Worm (Caenorhabditis elegans): ENCODE measurements around the gene F41G3.10.
A peak's percentile ranks its signal among the peaks of the same experiment; 100 is the strongest.

Gene F41G3.10

ce11 chrII:6741428-6741827, 7.9 kb downstream of the F41G3.10 start, which contains the start of gene exos-8:
exos-8 (plus strand) TSS chrII:6741691.
- peak; percentile 18 for TF ChIP-seq hnd-1 (tag; optimal IDR thresholded peaks at IDR 0.05)
- no peak for TF ChIP-seq tbx-11 (GFP tag; IDR thresholded peaks at IDR 0.05)
- no peak; the same call in 1 of the 2 replicates for TF ChIP-seq scrt-1 (GFP tag; IDR thresholded peaks at IDR 0.05)
- TF ChIP-seq pes-1 (GFP tag; IDR thresholded peaks at IDR 0.05) = no peak; the same call in 1 of the 2 replicates
- no peak for TF ChIP-seq aly-1 (tag; optimal IDR thresholded peaks at IDR 0.05)
- peak; percentile 24 for TF ChIP-seq F13C5.2 (tag; optimal IDR thresholded peaks at IDR 0.05)
- TF ChIP-seq hmg-4 (GFP tag; optimal IDR thresholded peaks at IDR 0.05) = no peak
- TF ChIP-seq ceh-13 (GFP tag; optimal IDR thresholded peaks at IDR 0.05) = peak; percentile 14
- peak; percentile 62 for TF ChIP-seq ets-7 (tag; optimal IDR thresholded peaks at IDR 0.05)
- TF ChIP-seq hmbx-1 (tag; optimal IDR thresholded peaks at IDR 0.05) = no peak
- TF ChIP-seq tbx-37 (GFP tag; conservative IDR thresholded peaks at IDR 0.05) = peak; percentile 45

DNA sequence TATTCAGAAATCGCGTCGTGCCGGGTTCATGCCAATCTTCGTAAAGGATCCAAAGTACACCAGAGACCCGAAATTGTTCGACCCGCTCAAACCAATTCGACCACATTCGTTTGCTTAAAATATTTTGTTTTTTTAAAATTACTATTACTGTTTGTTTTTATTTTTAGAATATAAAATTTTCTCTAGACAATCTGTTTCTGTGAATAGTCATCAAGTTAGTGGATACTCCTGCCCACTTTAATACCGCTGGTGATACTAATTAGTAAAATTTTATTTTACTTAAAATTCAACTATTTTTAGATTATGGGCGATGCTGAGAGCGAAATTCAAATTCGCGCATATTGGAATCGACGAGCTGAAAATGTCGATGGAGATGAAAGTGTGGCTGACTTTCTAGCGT, 12.7 kb downstream of the F41G3.10 start, which contains the start of gene T14B4.1:
Gene T14B4.1, plus strand, starts transcription at position 301 of the 400 bp plus-strand sequence.
- no peak for TF ChIP-seq ceh-13 (GFP tag; optimal IDR thresholded peaks at IDR 0.05)
- TF ChIP-seq flt-1 (GFP tag; IDR thresholded peaks at IDR 0.05) = no peak
- no peak for TF ChIP-seq sea-1 (GFP tag; conservative IDR thresholded peaks at IDR 0.05)
- no peak for TF ChIP-seq hnd-1 (tag; optimal IDR thresholded peaks at IDR 0.05)
- no peak for TF ChIP-seq hmg-4 (GFP tag; optimal IDR thresholded peaks at IDR 0.05)
- no peak for TF ChIP-seq ets-7 (tag; optimal IDR thresholded peaks at IDR 0.05)
- no peak for TF ChIP-seq aly-1 (tag; optimal IDR thresholded peaks at IDR 0.05)
- no peak for TF ChIP-seq scrt-1 (GFP tag; IDR thresholded peaks at IDR 0.05)
- TF ChIP-seq F13C5.2 (tag; optimal IDR thresholded peaks at IDR 0.05) = no peak

DNA sequence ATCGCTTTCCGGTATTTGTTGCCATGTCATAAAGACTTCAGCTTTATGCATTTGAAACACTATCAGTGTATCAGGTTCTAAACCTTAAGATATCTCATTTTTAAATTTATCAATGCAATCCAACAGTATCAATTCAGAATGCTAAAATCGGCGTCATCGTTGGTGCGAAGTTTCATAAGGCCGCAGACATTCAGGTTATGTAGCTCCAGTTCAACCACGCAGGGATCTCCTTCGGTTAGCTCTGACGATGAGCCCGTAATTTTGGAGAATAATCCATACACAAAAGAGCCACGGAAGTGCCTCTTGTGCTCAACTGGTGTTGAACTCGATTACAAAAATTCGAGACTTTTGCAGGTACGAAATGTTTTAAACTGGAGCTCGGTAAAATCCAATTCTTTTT, 13.3 kb downstream of the F41G3.10 start, which contains the start of gene mrps-18.C:
Gene mrps-18.C, plus strand, starts transcription at position 138 of the 400 bp plus-strand sequence.
- TF ChIP-seq ceh-36 (tag; optimal IDR thresholded peaks at IDR 0.05) (no peak), hmbx-1 (tag; optimal IDR thresholded peaks at IDR 0.05) (no peak), sea-1 (GFP tag; conservative IDR thresholded peaks at IDR 0.05) (no peak), flt-1 (GFP tag; IDR thresholded peaks at IDR 0.05) (no peak), ceh-13 (GFP tag; optimal IDR thresholded peaks at IDR 0.05) (no peak), aly-1 (tag; optimal IDR thresholded peaks at IDR 0.05) (no peak)

- TF ChIP-seq scrt-1 (GFP tag; IDR thresholded peaks at IDR 0.05) (no peak), F13C5.2 (tag; optimal IDR thresholded peaks at IDR 0.05) (peak; percentile 62), tbx-37 (GFP tag; conservative IDR thresholded peaks at IDR 0.05) (peak; percentile 55; the same call in 1 of the 2 replicates)
Measured at ce11 chrII:6734674-6735073, 14.6 kb downstream of the F41G3.10 start, which contains the start of gene T14B4.3. T14B4.3 (plus strand) TSS chrII:6734937.

ce11 chrII:6733718-6734117, 15.6 kb downstream of the F41G3.10 start, which contains the start of gene T14B4.9:
T14B4.9 (minus strand) TSS chrII:6733818.
- TF ChIP-seq B0310.2 (tag; optimal IDR thresholded peaks at IDR 0.05) (no peak), hnd-1 (tag; optimal IDR thresholded peaks at IDR 0.05) (no peak), flt-1 (GFP tag; IDR thresholded peaks at IDR 0.05) (no peak), tbx-37 (GFP tag; conservative IDR thresholded peaks at IDR 0.05) (no peak), scrt-1 (GFP tag; IDR thresholded peaks at IDR 0.05) (no peak), hmbx-1 (tag; optimal IDR thresholded peaks at IDR 0.05) (no peak), sea-1 (GFP tag; conservative IDR thresholded peaks at IDR 0.05) (no peak), hmg-4 (GFP tag; optimal IDR thresholded peaks at IDR 0.05) (no peak), ets-7 (tag; optimal IDR thresholded peaks at IDR 0.05) (no peak), ceh-36 (tag; optimal IDR thresholded peaks at IDR 0.05) (no peak), F13C5.2 (tag; optimal IDR thresholded peaks at IDR 0.05) (no peak), aly-1 (tag; optimal IDR thresholded peaks at IDR 0.05) (no peak), tbx-11 (GFP tag; IDR thresholded peaks at IDR 0.05) (no peak)

DNA sequence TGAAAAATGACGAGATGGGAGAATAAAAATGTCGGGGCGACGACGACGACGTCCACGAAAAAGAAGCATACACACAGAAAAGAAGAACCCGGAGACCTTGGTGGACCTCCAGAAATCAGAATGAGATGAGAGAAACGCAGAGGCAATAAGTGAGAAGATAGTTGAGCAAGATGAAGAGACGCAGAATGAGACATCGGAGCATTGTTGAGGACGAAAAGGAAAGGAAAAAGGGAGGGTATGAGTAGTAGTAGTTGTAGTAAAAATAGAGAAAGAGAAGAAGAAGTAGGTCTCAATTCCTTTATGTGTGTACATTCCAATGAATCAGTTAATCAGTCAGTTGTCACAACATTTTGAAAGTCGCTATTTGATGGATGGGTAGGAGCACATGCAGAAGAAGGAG, 20.0 kb downstream of the F41G3.10 start, which contains the start of gene T14B4.8:
Gene T14B4.8, minus strand, starts transcription at position 60 of the 400 bp plus-strand sequence.
- no peak for TF ChIP-seq pes-1 (GFP tag; IDR thresholded peaks at IDR 0.05)
- no peak for TF ChIP-seq hmg-4 (GFP tag; optimal IDR thresholded peaks at IDR 0.05)

ce11 chrII:6726814-6727213, 22.5 kb downstream of the F41G3.10 start:
- TF ChIP-seq hmg-4 (GFP tag; optimal IDR thresholded peaks at IDR 0.05) = no peak
- TF ChIP-seq ama-1 (optimal IDR thresholded peaks at IDR 0.05) = no peak
- TF ChIP-seq aly-1 (tag; optimal IDR thresholded peaks at IDR 0.05) = no peak
- no peak for TF ChIP-seq pes-1 (GFP tag; IDR thresholded peaks at IDR 0.05)
- TF ChIP-seq ets-7 (tag; optimal IDR thresholded peaks at IDR 0.05) = no peak
- no peak for TF ChIP-seq ceh-36 (tag; optimal IDR thresholded peaks at IDR 0.05)
- TF ChIP-seq tra-4 (tag; optimal IDR thresholded peaks at IDR 0.05) = no peak
- TF ChIP-seq flt-1 (GFP tag; IDR thresholded peaks at IDR 0.05) = no peak
- no peak for TF ChIP-seq hnd-1 (tag; optimal IDR thresholded peaks at IDR 0.05)
- no peak for TF ChIP-seq sea-1 (GFP tag; conservative IDR thresholded peaks at IDR 0.05)
- no peak for TF ChIP-seq tbx-11 (GFP tag; IDR thresholded peaks at IDR 0.05)
- TF ChIP-seq F13C5.2 (tag; optimal IDR thresholded peaks at IDR 0.05) = no peak
- no peak for TF ChIP-seq tbx-37 (GFP tag; conservative IDR thresholded peaks at IDR 0.05)
- TF ChIP-seq B0310.2 (tag; optimal IDR thresholded peaks at IDR 0.05) = no peak
- TF ChIP-seq scrt-1 (GFP tag; IDR thresholded peaks at IDR 0.05) = no peak

DNA sequence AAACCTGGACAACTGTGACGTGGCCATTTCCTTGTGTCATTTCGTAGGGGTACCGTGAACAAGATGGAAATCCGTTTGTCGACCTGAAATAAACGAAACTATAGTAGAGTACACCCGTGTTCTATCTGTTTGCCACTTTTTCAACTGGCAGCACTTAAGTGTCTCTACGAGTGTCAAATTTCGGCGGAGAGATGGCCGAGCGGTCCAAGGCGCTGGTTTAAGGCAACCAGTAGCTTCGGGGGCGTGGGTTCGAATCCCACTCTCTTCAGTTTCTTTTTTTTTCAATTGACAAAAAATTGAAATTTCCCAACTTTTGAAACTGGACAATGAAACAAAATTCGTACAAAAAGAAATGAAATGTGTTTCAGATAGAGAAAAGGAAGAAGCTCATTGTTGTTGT, 27.7 kb downstream of the F41G3.10 start:
- TF ChIP-seq sea-1 (GFP tag; conservative IDR thresholded peaks at IDR 0.05) (no peak; the same call in 1 of the 2 replicates), ets-7 (tag; optimal IDR thresholded peaks at IDR 0.05) (no peak), hnd-1 (tag; optimal IDR thresholded peaks at IDR 0.05) (peak; percentile 2), hmg-4 (GFP tag; optimal IDR thresholded peaks at IDR 0.05) (peak; percentile 36), flt-1 (GFP tag; IDR thresholded peaks at IDR 0.05) (0 out of 2 replicates have a peak, but pooled peaks have one; percentile 14), F13C5.2 (tag; optimal IDR thresholded peaks at IDR 0.05) (peak; percentile 3), ceh-13 (GFP tag; optimal IDR thresholded peaks at IDR 0.05) (no peak), scrt-1 (GFP tag; IDR thresholded peaks at IDR 0.05) (no peak), tbx-11 (GFP tag; IDR thresholded peaks at IDR 0.05) (0 out of 2 replicates have a peak, but pooled peaks have one; percentile 49), pes-1 (GFP tag; IDR thresholded peaks at IDR 0.05) (peak; percentile 68), tbx-37 (GFP tag; conservative IDR thresholded peaks at IDR 0.05) (peak; percentile 62), aly-1 (tag; optimal IDR thresholded peaks at IDR 0.05) (no peak)

Data from whole organism, early embryonic.